Fruit fly (Drosophila melanogaster): ENCODE results near the gene hth.

hth gene

DNA sequence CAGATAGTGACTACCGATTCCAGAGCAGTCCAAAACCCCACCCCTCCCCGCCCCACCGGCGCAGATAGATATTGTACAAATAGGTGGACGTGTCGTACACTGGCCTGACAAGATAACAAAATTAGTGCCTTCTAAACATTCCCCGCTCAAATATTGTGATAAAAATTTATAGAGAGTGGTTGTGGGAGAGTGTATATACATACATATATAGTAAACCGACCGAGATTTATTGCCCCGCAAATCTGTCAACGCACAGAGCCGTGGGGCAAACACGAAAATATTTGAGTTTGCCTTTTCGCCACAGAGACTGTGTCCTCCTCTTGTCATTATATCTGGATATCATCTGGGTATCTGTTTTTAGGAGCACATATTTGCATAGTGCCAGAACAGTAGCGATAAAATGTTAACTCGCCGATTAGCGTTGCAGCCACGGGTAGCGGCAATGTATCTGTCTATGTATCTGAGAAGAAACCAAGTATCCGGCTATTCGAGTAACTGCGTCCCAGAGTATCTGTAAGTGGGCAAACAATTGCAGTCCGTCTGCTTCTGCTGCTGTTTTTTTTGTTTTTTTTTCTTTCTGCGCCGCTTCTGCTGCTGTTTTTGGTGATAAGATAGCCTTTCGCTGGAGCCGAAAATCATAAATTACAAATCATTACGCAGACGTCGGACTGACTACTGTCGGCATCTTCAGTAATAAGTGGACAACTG is 3.9 kb upstream of the hth start (continued):
- peak; percentile 2 for TF ChIP-seq fd96Cb (tag; optimal IDR thresholded peaks at IDR 0.05)
- TF ChIP-seq Lhr (GFP tag; optimal IDR thresholded peaks at IDR 0.05): peak; percentile 51
- peak in 1 of 2 experiments; percentile 52 for TF ChIP-seq bsh (GFP tag; optimal IDR thresholded peaks at IDR 0.05)
- TF ChIP-seq CG17802 (tag; optimal IDR thresholded peaks at IDR 0.05): no peak
- no peak for TF ChIP-seq CG10654 (GFP tag; optimal IDR thresholded peaks at IDR 0.05)
- no peak for TF ChIP-seq CG4404 (GFP tag; IDR thresholded peaks at IDR 0.05)
- TF ChIP-seq tll (GFP tag; optimal IDR thresholded peaks at IDR 0.05): peak in 1 of 2 experiments; percentile 86
- no peak for TF ChIP-seq bowl (GFP tag; IDR thresholded peaks at IDR 0.05)
- TF ChIP-seq Nf-YB (GFP tag; optimal IDR thresholded peaks at IDR 0.05): peak; percentile 50
- TF ChIP-seq org-1 (GFP tag; optimal IDR thresholded peaks at IDR 0.05): peak; percentile 77
- peak; percentile 32 for TF ChIP-seq CG4707 (GFP tag; optimal IDR thresholded peaks at IDR 0.05)
- peak; percentile 29 for TF ChIP-seq oc (tag; optimal IDR thresholded peaks at IDR 0.05)
- TF ChIP-seq CG3847 (GFP tag; IDR thresholded peaks at IDR 0.05): no peak
- 0 out of 2 replicates have a peak, but pooled peaks have one; percentile 5 for TF ChIP-seq Rfx (GFP tag; IDR thresholded peaks at IDR 0.05)
- peak; percentile 65 for TF ChIP-seq CG6813 (GFP tag; optimal IDR thresholded peaks at IDR 0.05)
- peak; percentile 47 for TF ChIP-seq CG18619 (GFP tag; optimal IDR thresholded peaks at IDR 0.05)
- TF ChIP-seq al (GFP tag; IDR thresholded peaks at IDR 0.05): no peak
- 0 out of 3 replicates have a peak, but pooled peaks have one; percentile 9 for TF ChIP-seq Optix (GFP tag; IDR thresholded peaks at IDR 0.05)
- no peak for TF ChIP-seq mam (GFP tag; optimal IDR thresholded peaks at IDR 0.05)
- TF ChIP-seq zen (tag; optimal IDR thresholded peaks at IDR 0.05): peak; percentile 54
- TF ChIP-seq CG4328 (GFP tag; optimal IDR thresholded peaks at IDR 0.05): peak; percentile 23
- peak; percentile 11 for TF ChIP-seq cwo (GFP tag; optimal IDR thresholded peaks at IDR 0.05)
- peak; percentile 19 for TF ChIP-seq Dek (tag; optimal IDR thresholded peaks at IDR 0.05)
- no peak for TF ChIP-seq unc-4 (GFP tag; IDR thresholded peaks at IDR 0.05; ENCODE audit: partially characterized antibody)
- peak; percentile 82 for TF ChIP-seq CG7745 (tag; optimal IDR thresholded peaks at IDR 0.05)
- TF ChIP-seq chif (GFP tag; optimal IDR thresholded peaks at IDR 0.05): peak in 1 of 2 experiments; percentile 6
- peak; percentile 75 for TF ChIP-seq odd (GFP tag; optimal IDR thresholded peaks at IDR 0.05)
- peak; percentile 54 for TF ChIP-seq scrt (GFP tag; optimal IDR thresholded peaks at IDR 0.05)
- TF ChIP-seq CG15011 (GFP tag; optimal IDR thresholded peaks at IDR 0.05): peak; percentile 66
- TF ChIP-seq CG14965 (GFP tag; optimal IDR thresholded peaks at IDR 0.05; ENCODE audit: borderline replicate concordance): peak; percentile 9
- peak; percentile 74 for TF ChIP-seq Fer1 (GFP tag; optimal IDR thresholded peaks at IDR 0.05)
- peak; percentile 26; the same call in 1 of the 2 replicates for TF ChIP-seq CG32772 (GFP tag; IDR thresholded peaks at IDR 0.05)
- no peak for TF ChIP-seq dpn (GFP tag; optimal IDR thresholded peaks at IDR 0.05)
- TF ChIP-seq CG6683 (GFP tag; optimal IDR thresholded peaks at IDR 0.05): peak; percentile 4
- peak; percentile 42 for TF ChIP-seq CG12219 (GFP tag; optimal IDR thresholded peaks at IDR 0.05)
- no peak for TF ChIP-seq tna (GFP tag; IDR thresholded peaks at IDR 0.05; ENCODE audit: partially characterized antibody)
- TF ChIP-seq crol (GFP tag; IDR thresholded peaks at IDR 0.05): peak; percentile 87
- TF ChIP-seq ac (GFP tag; optimal IDR thresholded peaks at IDR 0.05): peak; percentile 90
- peak; percentile 63 for TF ChIP-seq HHEX (GFP tag; optimal IDR thresholded peaks at IDR 0.05)
- no peak for TF ChIP-seq CG7357 (GFP tag; IDR thresholded peaks at IDR 0.05)
- TF ChIP-seq dmrt11E (tag; optimal IDR thresholded peaks at IDR 0.05): peak; percentile 73
- TF ChIP-seq PHDP (tag; optimal IDR thresholded peaks at IDR 0.05): peak; percentile 60
- peak; percentile 33 for TF ChIP-seq wek (GFP tag; optimal IDR thresholded peaks at IDR 0.05)
- peak; percentile 60 for TF ChIP-seq Hmr (GFP tag; optimal IDR thresholded peaks at IDR 0.05)
- peak; percentile 64 for TF ChIP-seq Sox100B (GFP tag; optimal IDR thresholded peaks at IDR 0.05)
- peak; percentile 45 for TF ChIP-seq MTF-1 (GFP tag; optimal IDR thresholded peaks at IDR 0.05; ENCODE audit: borderline replicate concordance)
- peak; percentile 56 for TF ChIP-seq CG3281 (GFP tag; optimal IDR thresholded peaks at IDR 0.05)

Measured in whole organism, embryonic.